Worm (Caenorhabditis elegans) whole organism, L2 larva: ENCODE measurements around the gene C53C11.5.
A peak's percentile ranks its signal among the peaks of the same experiment; 100 is the strongest.
"Not testable (repeated sequence)": the region's sequence is repeated elsewhere in the genome, so short reads cannot be mapped to it uniquely, and the experiment has no call there.

ENCODE experiments used
- C34F6.9 ChIP-seq: fragments of 150-350 bp; optimal IDR thresholded peaks from 2 replicates; lab custom pipeline; 2014; ENCODE audit warnings: missing biosample characterization, missing genetic modification characterization
- F13H6.1 ChIP-seq: sonication (generic microtip); optimal IDR thresholded peaks from 2 replicates; lab custom pipeline; 2016; ENCODE audit warnings: missing genetic modification characterization, missing compliant biosample characterization
- R02D3.7 ChIP-seq: fragments of 150-350 bp; optimal IDR thresholded peaks from 2 replicates; lab custom pipeline; 2014; ENCODE audit warnings: missing biosample characterization, missing genetic modification characterization
- Y55F3AM.14 ChIP-seq: fragments of 200-800 bp; sonication (Bioruptor generic); optimal IDR thresholded peaks from 2 replicates; lab custom pipeline; 2018; ENCODE audit warnings: mild to moderate bottlenecking, missing genetic modification characterization, missing compliant biosample characterization
- alr-1 ChIP-seq: fragments of 150-350 bp; optimal IDR thresholded peaks from 2 replicates; lab custom pipeline; 2014; ENCODE audit warnings: missing biosample characterization, missing genetic modification characterization
- ceh-16 ChIP-seq: fragments of 150-350 bp; optimal IDR thresholded peaks from 2 replicates; lab custom pipeline; 2014; ENCODE audit warnings: missing biosample characterization, missing genetic modification characterization
- crh-2 ChIP-seq: sonication (generic microtip); optimal IDR thresholded peaks from 2 replicates; lab custom pipeline; 2017; ENCODE audit warnings: missing biosample characterization, missing genetic modification characterization
- dmd-4 ChIP-seq: sonication (generic microtip); optimal IDR thresholded peaks from 2 replicates; lab custom pipeline; 2017; ENCODE audit warnings: missing biosample characterization, missing genetic modification characterization
- egl-27 ChIP-seq: sonication (generic microtip); optimal IDR thresholded peaks from 3 replicates; lab custom pipeline; 2017; ENCODE audit warnings: missing biosample characterization, missing genetic modification reagents, missing genetic modification characterization
- lin-11 ChIP-seq: fragments of 150-350 bp; sonication (generic microtip); optimal IDR thresholded peaks from 2 replicates; lab custom pipeline; 2014; ENCODE audit warnings: missing biosample characterization, missing genetic modification characterization, inconsistent platforms, mixed read lengths
- lin-13 ChIP-seq: fragments of 150-350 bp; optimal IDR thresholded peaks from 2 replicates; lab custom pipeline; 2014; ENCODE audit warnings: missing biosample characterization, missing genetic modification reagents, missing genetic modification characterization
- lin-39 ChIP-seq: fragments of 150-350 bp; optimal IDR thresholded peaks from 2 replicates; lab custom pipeline; 2014; ENCODE audit warnings: missing biosample characterization, missing genetic modification reagents, missing genetic modification characterization
- lsy-2 ChIP-seq, 2 experiments: fragments of 150-350 bp in 1 of 2; sonication (generic microtip) in 1 of 2; optimal IDR thresholded peaks; 2 replicates each; lab custom pipeline; 2014 to 2017; ENCODE audit warnings: missing biosample characterization in 2 of 2, missing genetic modification characterization in 2 of 2
- mdl-1 ChIP-seq, 2 experiments: fragments of 150-350 bp in 1 of 2; sonication (generic microtip) in 1 of 2; optimal IDR thresholded peaks; 2 replicates each; lab custom pipeline; 2017; ENCODE audit warnings: missing biosample characterization in 2 of 2, missing genetic modification characterization in 2 of 2
- nhr-10 ChIP-seq: sonication (generic microtip); optimal IDR thresholded peaks from 2 replicates; lab custom pipeline; 2017; ENCODE audit warnings: missing biosample characterization, missing genetic modification characterization
- nhr-11 ChIP-seq: fragments of 150-350 bp; optimal IDR thresholded peaks from 2 replicates; lab custom pipeline; 2014; ENCODE audit warnings: missing biosample characterization, missing genetic modification characterization
- nhr-129 ChIP-seq: fragments of 150-350 bp; optimal IDR thresholded peaks from 2 replicates; lab custom pipeline; 2014; ENCODE audit warnings: missing biosample characterization, missing genetic modification characterization
- nhr-237 ChIP-seq: fragments of 150-350 bp; optimal IDR thresholded peaks from 2 replicates; lab custom pipeline; 2014; ENCODE audit warnings: missing biosample characterization, missing genetic modification characterization
- peb-1 ChIP-seq: fragments of 150-350 bp; optimal IDR thresholded peaks from 2 replicates; lab custom pipeline; 2014; ENCODE audit warnings: missing biosample characterization, missing genetic modification characterization
- sma-3 ChIP-seq: sonication (generic microtip); optimal IDR thresholded peaks from 2 replicates; lab custom pipeline; 2016; ENCODE audit warnings: missing genetic modification reagents, missing genetic modification characterization, missing compliant biosample characterization
- sma-9 ChIP-seq, 2 experiments: fragments of 150-350 bp in 1 of 2; sonication (generic microtip) in 1 of 2; optimal IDR thresholded peaks; 2 replicates each; lab custom pipeline; 2014 to 2016; ENCODE audit warnings: missing genetic modification characterization in 2 of 2, mild to moderate bottlenecking in 1 of 2, missing biosample characterization in 1 of 2, missing compliant biosample characterization in 1 of 2, missing genetic modification reagents in 1 of 2, moderate library complexity in 1 of 2
- snpc-4 ChIP-seq: fragments of 150-350 bp; optimal IDR thresholded peaks from 2 replicates; lab custom pipeline; 2014; ENCODE audit warnings: missing biosample characterization, missing genetic modification characterization
- unc-39 ChIP-seq: fragments of 150-350 bp; optimal IDR thresholded peaks from 2 replicates; lab custom pipeline; 2014; ENCODE audit warnings: missing biosample characterization, missing genetic modification characterization
- unc-55 ChIP-seq: fragments of 150-350 bp; sonication (generic microtip); optimal IDR thresholded peaks from 3 replicates; lab custom pipeline; 2014; ENCODE audit warnings: missing biosample characterization, missing genetic modification reagents, missing genetic modification characterization
- zag-1 ChIP-seq: fragments of 150-350 bp; optimal IDR thresholded peaks from 2 replicates; lab custom pipeline; 2014; ENCODE audit warnings: missing biosample characterization, missing genetic modification characterization
- ztf-1 ChIP-seq: fragments of 200-800 bp; sonication (Bioruptor generic); conservative IDR thresholded peaks from 2 replicates; pipeline ENCODE4 v1.3.6; 2022; ENCODE audit warnings: missing genetic modification characterization, missing compliant biosample characterization

C53C11.5 gene

DNA sequence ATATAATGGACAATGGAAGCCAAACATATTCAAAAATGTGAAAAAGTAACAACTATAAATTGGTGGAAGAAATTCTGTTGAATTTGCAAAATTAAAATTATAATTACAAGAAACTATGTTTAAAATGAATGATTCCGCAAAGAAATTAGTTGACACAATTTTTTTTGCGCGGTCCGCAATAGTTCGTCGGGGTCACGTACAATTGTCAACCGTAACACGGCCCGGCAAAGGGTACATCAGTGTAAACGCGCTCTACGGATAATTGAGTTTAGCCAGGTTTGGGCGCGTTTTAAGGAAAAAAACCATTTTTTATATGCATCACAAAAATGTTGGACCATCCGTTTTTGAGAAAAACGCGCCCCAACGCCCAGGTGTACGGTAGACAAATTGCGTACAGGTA lies 36.4 kb upstream of the C53C11.5 start:
- TF ChIP-seq mdl-1 (tag; optimal IDR thresholded peaks at IDR 0.05; lab: Kevin White, UChicago) (no peak), lsy-2 (tag; optimal IDR thresholded peaks at IDR 0.05; lab: Kevin White, UChicago) (peak in 1 of 2 experiments; percentile 68)

DNA sequence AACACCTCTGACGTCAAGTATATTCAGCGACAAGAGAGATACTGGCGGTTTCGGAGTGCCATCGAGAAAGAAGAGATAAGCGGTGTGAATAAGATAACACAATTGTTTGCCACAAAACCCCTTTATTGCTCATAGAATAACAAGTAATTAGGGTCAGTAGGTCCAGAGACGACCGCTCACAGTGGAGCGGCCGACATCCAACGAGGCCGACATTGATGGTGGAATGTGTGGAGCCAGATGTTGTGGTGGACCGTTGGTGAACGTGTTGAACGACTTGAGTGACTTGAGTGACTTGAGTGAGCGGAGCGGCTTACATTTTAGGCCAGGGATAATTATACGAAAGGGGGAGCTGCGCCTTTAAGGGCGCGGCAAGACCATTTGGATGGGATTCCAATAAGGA lies 33.1 kb upstream of the C53C11.5 start:
- TF ChIP-seq ceh-16 (tag; lab: Kevin White, UChicago), result no peak
- peak; percentile 65 for TF ChIP-seq snpc-4 (tag; lab: Kevin White, UChicago)

DNA sequence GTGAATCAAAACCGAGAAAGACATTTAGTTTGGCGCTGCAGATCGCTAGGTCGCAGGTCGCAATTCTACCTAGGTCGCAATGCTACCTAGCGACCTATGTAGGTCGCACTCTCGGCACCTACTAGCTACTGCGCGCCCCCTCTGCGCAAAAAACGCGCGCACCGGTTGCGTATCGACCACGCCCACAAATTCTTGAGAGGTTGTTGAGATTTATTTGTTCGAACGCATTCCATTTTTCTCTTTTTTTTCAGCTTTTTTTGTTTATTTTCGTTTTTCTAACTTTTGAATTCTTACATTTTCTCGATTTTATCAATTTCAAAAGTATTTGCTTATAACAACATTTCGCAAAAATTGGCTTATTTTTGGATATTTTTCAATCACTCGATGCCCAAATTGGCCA lies 32.0 kb upstream of the C53C11.5 start, which contains the start of gene C33E10.10:
C33E10.10 (minus strand) TSS at position 101 of the 400 bp plus-strand sequence.
- TF ChIP-seq nhr-10 (tag; lab: Kevin White, UChicago) (no peak), dmd-4 (tag; lab: Kevin White, UChicago) (no peak), lsy-2 (tag; optimal IDR thresholded peaks at IDR 0.05; lab: Kevin White, UChicago) (no peak), nhr-11 (tag; lab: Kevin White, UChicago) (no peak), nhr-237 (tag; lab: Kevin White, UChicago) (no peak)

DNA sequence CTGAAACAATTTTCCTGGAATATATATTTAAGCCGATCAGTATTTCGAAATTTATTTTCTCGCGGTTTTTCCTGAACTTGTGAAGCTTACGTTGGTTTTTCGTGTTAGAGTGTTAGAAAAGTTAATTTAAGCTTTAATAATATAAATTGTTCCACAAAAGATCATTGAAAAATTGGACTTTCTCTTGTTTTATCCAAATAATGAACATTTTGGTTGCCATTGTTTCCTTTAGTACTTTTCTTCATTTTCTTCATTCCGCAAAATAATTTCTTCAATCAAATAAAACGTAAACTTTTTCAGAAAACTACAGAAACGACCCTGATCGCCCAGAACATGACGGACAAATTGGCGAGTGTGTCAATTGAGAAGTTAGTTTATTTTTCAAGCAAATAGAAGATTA lies 31.4 kb upstream of the C53C11.5 start, which contains the start of gene fbxa-120:
fbxa-120 (plus strand) TSS at position 301 of the 400 bp plus-strand sequence.
- TF ChIP-seq Y55F3AM.14 (GFP tag; lab: Kevin White, UChicago), result no peak
- no peak for TF ChIP-seq sma-9 (GFP tag; optimal IDR thresholded peaks at IDR 0.05; lab: Kevin White, UChicago)
- TF ChIP-seq sma-9 (tag; optimal IDR thresholded peaks at IDR 0.05; lab: Kevin White, UChicago), result no peak
- TF ChIP-seq unc-39, result no peak

DNA sequence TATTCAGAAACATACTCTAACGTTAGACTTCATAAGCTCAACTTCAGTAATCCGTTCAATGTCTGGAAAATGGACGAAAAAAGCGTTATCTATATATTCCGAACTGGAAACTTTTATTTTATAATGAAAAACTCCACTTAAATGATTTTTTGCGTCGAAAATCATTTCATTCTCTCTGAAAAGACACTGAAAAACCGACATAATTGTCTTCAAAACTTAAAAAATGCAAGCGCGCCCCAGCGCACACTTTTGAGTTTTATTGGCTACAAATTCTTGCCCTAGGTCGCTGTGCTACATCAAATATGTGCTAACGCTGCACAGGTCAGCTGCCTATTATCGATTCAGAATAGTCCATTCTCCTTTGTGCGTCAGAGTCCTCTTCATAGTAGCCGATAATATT lies 28.9 kb upstream of the C53C11.5 start, which contains the start of gene C33E10.1:
C33E10.1 (plus strand) TSS at position 301 of the 400 bp plus-strand sequence.
- TF ChIP-seq nhr-11, egl-27, lin-11 (tag; lab: Kevin White, UChicago): not testable (repeated sequence)

DNA sequence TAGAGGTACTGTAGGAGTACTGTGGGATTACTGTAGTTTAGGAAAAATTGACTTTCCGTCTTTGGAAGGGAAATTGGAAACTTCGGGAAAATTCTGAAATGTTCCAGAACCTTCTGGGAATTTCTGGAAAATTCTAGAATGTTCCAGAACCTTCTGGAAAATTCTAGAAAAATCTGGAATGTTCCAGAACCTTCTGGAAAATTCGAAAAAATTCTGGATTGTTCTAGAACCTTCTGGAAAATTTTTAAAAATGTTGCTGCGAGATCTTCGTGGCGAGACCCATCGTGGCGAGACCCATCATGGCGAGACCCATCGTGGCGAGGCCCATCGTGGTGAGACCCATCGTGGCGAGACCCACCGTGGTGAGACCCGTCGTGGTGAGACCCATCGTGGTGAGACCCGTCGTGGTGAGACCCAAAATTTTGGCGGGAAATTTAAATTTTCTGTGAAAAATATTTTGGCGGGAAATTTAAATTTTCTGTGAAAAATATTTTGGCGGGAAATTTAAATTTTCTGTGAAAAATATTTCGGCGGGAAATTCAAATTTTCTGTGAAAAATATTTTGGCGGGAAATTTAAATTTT lies 23.0 kb upstream of the C53C11.5 start, which contains the start of gene C53C11.4:
C53C11.4 (plus strand) TSS at position 179 of the 583 bp plus-strand sequence.
- TF ChIP-seq lin-11 (tag; lab: Kevin White, UChicago); alr-1 (tag; lab: Kevin White, UChicago); sma-3 (GFP tag; lab: Kevin White, UChicago): not testable (repeated sequence)

DNA sequence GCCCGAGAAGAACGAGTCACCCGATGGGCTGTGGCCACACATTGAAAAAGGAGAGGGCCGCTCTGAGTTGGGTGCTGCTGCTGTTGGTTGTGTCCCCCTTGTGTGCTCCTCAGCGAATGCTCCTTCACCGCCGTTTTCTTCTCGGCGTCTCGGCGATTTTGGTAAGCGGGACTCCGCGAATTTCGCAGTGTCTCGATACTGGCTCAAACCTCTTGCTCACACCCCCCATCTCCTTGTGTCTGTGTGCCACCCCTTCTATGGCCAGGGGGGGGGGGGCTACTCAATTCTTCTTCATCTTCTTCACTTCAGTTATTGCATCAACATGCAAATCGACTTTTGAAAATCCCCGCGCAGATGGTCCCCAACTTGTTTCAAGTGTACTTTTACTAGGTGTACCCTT lies 18.9 kb upstream of the C53C11.5 start:
- TF ChIP-seq ztf-1 (GFP tag; lab: Robert Waterston, UW), result no peak
- peak; percentile 55 for TF ChIP-seq F13H6.1 (tag; lab: Kevin White, UChicago)
- peak; percentile 1 to 10 for TF ChIP-seq lsy-2 (tag; optimal IDR thresholded peaks at IDR 0.05; lab: Kevin White, UChicago)
- peak; percentile 36 for TF ChIP-seq zag-1 (tag; lab: Kevin White, UChicago)
- TF ChIP-seq lin-13, result no peak
- TF ChIP-seq sma-9 (GFP tag; optimal IDR thresholded peaks at IDR 0.05; lab: Kevin White, UChicago), result no peak
- TF ChIP-seq sma-9 (tag; optimal IDR thresholded peaks at IDR 0.05; lab: Kevin White, UChicago), result no peak
- TF ChIP-seq nhr-129, result peak; percentile 16
- peak; percentile 46 for TF ChIP-seq C34F6.9 (tag; lab: Kevin White, UChicago)
- TF ChIP-seq unc-55 (GFP tag; lab: Kevin White, UChicago), result peak; percentile 39
- TF ChIP-seq crh-2 (tag; lab: Kevin White, UChicago), result peak; percentile 4
- no peak for TF ChIP-seq lin-39 (tag; lab: Kevin White, UChicago)
- no peak for TF ChIP-seq R02D3.7 (tag; lab: Kevin White, UChicago)
- TF ChIP-seq lin-11 (tag; lab: Kevin White, UChicago), result peak; percentile 49
- no peak for TF ChIP-seq peb-1
- no peak for TF ChIP-seq egl-27 (tag; lab: Kevin White, UChicago)
